Worm (Caenorhabditis elegans) whole organism, young adult: ENCODE results near the gene R04F11.5.
A peak's percentile ranks its signal among the peaks of the same experiment; 100 is the strongest.

ENCODE experiments used
- B0035.1 ChIP-seq: sonication (generic microtip); optimal IDR thresholded peaks from 2 replicates; lab custom pipeline; 2016; ENCODE audit warnings: missing genetic modification characterization, mild to moderate bottlenecking, missing compliant biosample characterization, missing genotype, missing genetic modification reagents
- C06A6.2 ChIP-seq: fragments of 200-800 bp; sonication (Bioruptor generic); conservative IDR thresholded peaks from 2 replicates; pipeline ENCODE4 v1.3.6; 2022; ENCODE audit warnings: missing genetic modification characterization, missing compliant biosample characterization
- C17E4.6 ChIP-seq: fragments of 200-800 bp; sonication (Bioruptor generic); IDR thresholded peaks from 2 replicates; pipeline ENCODE4 v1.3.6; 2022; ENCODE audit warnings: missing genetic modification reagents, missing genetic modification characterization, missing compliant biosample characterization
- D2030.7 ChIP-seq: fragments of 200-800 bp; sonication (Bioruptor generic); IDR thresholded peaks from 2 replicates; pipeline ENCODE4 v1.3.6; 2022; ENCODE audit warnings: missing genetic modification reagents, missing genetic modification characterization, missing compliant biosample characterization
- F22D6.2 ChIP-seq: sonication (generic microtip); optimal IDR thresholded peaks from 2 replicates; lab custom pipeline; 2016; ENCODE audit warnings: mild to moderate bottlenecking, missing genetic modification characterization, missing compliant biosample characterization
- F23B12.7 ChIP-seq: sonication (generic microtip); optimal IDR thresholded peaks from 2 replicates; lab custom pipeline; 2017; ENCODE audit warnings: missing genetic modification characterization, mild to moderate bottlenecking, missing compliant biosample characterization, antibody characterized with exemption, moderate library complexity; ENCODE audit not compliant: insufficient read depth
- F33H1.4 ChIP-seq: fragments of 200-800 bp; sonication (Bioruptor generic); IDR thresholded peaks from 2 replicates; pipeline ENCODE4 v1.3.6; 2022; ENCODE audit warnings: missing genetic modification reagents, missing genetic modification characterization, missing compliant biosample characterization
- F57A8.1 ChIP-seq: fragments of 200-800 bp; sonication (Bioruptor generic); optimal IDR thresholded peaks from 2 replicates; lab custom pipeline; 2018; ENCODE audit warnings: mild to moderate bottlenecking, missing genetic modification characterization, moderate library complexity, missing compliant biosample characterization
- F57C9.4 ChIP-seq: sonication (generic microtip); optimal IDR thresholded peaks from 2 replicates; lab custom pipeline; 2017; ENCODE audit warnings: mild to moderate bottlenecking, missing genetic modification characterization, missing compliant biosample characterization
- Y53F4B.3 ChIP-seq: fragments of 200-800 bp; sonication (Bioruptor generic); IDR thresholded peaks from 2 replicates; pipeline ENCODE4 v1.3.6; 2022; ENCODE audit warnings: missing genetic modification reagents, missing genetic modification characterization, missing compliant biosample characterization
- ZK185.1 ChIP-seq: sonication (generic microtip); optimal IDR thresholded peaks from 2 replicates; lab custom pipeline; 2016; ENCODE audit warnings: mild to moderate bottlenecking, missing genetic modification characterization, missing compliant biosample characterization; ENCODE audit not compliant: poor library complexity, severe bottlenecking
- aptf-3 ChIP-seq: fragments of 200-800 bp; sonication (Bioruptor generic); IDR thresholded peaks from 2 replicates; pipeline ENCODE4 v1.3.6; 2022; ENCODE audit warnings: missing genetic modification characterization, missing compliant biosample characterization
- athp-1 ChIP-seq: sonication (generic microtip); optimal IDR thresholded peaks from 2 replicates; lab custom pipeline; 2017; ENCODE audit warnings: mild to moderate bottlenecking, missing genetic modification characterization, missing compliant biosample characterization
- attf-3 ChIP-seq: fragments of 200-800 bp; sonication (Bioruptor generic); conservative IDR thresholded peaks from 2 replicates; pipeline ENCODE4 v1.3.6; 2022; ENCODE audit warnings: missing genetic modification reagents, missing genetic modification characterization, missing compliant biosample characterization
- bed-2 ChIP-seq: fragments of 200-800 bp; sonication (Bioruptor generic); IDR thresholded peaks from 2 replicates; pipeline ENCODE4 v1.3.6; 2022; ENCODE audit warnings: missing genetic modification reagents, missing genetic modification characterization, missing compliant biosample characterization
- cebp-2 ChIP-seq: fragments of 200-800 bp; sonication (Bioruptor generic); IDR thresholded peaks from 2 replicates; pipeline ENCODE4 v1.3.6; 2022; ENCODE audit warnings: missing genetic modification characterization, missing compliant biosample characterization
- ceh-100 ChIP-seq: fragments of 200-800 bp; sonication (Bioruptor generic); IDR thresholded peaks from 2 replicates; pipeline ENCODE4 v1.3.6; 2022; ENCODE audit warnings: missing genetic modification reagents, missing genetic modification characterization, missing compliant biosample characterization
- ceh-40 ChIP-seq: fragments of 200-800 bp; sonication (Bioruptor generic); IDR thresholded peaks from 2 replicates; pipeline ENCODE4 v1.3.6; 2022; ENCODE audit warnings: missing genetic modification characterization, missing compliant biosample characterization
- dpff-1 ChIP-seq: sonication (generic microtip); optimal IDR thresholded peaks from 2 replicates; lab custom pipeline; 2017; ENCODE audit warnings: mild to moderate bottlenecking, missing genetic modification characterization, missing compliant biosample characterization
- dpl-1 ChIP-seq: fragments of 150-350 bp; optimal IDR thresholded peaks from 2 replicates; lab custom pipeline; 2014; ENCODE audit warnings: missing biosample characterization, missing genetic modification reagents, missing genetic modification characterization
- efl-1 ChIP-seq: fragments of 150-350 bp; optimal IDR thresholded peaks from 2 replicates; lab custom pipeline; 2014; ENCODE audit warnings: missing biosample characterization, missing genetic modification reagents, missing genetic modification characterization
- fkh-3 ChIP-seq: sonication (generic microtip); optimal IDR thresholded peaks from 2 replicates; lab custom pipeline; 2016; ENCODE audit warnings: mild to moderate bottlenecking, missing genetic modification characterization, missing compliant biosample characterization
- gei-17 ChIP-seq: fragments of 200-800 bp; sonication (Bioruptor generic); optimal IDR thresholded peaks from 2 replicates; lab custom pipeline; 2018; ENCODE audit warnings: mild to moderate bottlenecking, missing genetic modification characterization, missing compliant biosample characterization
- hlh-12 ChIP-seq: sonication (generic microtip); optimal IDR thresholded peaks from 2 replicates; lab custom pipeline; 2016; ENCODE audit warnings: missing genetic modification characterization, missing compliant biosample characterization
- hlh-26 ChIP-seq: fragments of 200-800 bp; sonication (Bioruptor generic); conservative IDR thresholded peaks from 2 replicates; pipeline ENCODE4 v1.3.6; 2022; ENCODE audit warnings: missing genetic modification reagents, missing genetic modification characterization, missing compliant biosample characterization
- hmg-1.2 ChIP-seq: fragments of 200-800 bp; sonication (Bioruptor generic); IDR thresholded peaks from 2 replicates; pipeline ENCODE4 v1.3.6; 2022; ENCODE audit warnings: missing genetic modification reagents, missing genetic modification characterization, missing compliant biosample characterization
- hmg-20 ChIP-seq: fragments of 200-800 bp; sonication (Bioruptor generic); IDR thresholded peaks from 2 replicates; pipeline ENCODE4 v1.3.6; 2022; ENCODE audit warnings: missing genetic modification reagents, missing genetic modification characterization, missing compliant biosample characterization
- hsf-1 ChIP-seq: fragments of 200-800 bp; sonication (Bioruptor generic); IDR thresholded peaks from 2 replicates; pipeline ENCODE4 v1.3.6; 2022; ENCODE audit warnings: missing genetic modification reagents, missing genetic modification characterization, missing compliant biosample characterization
- lin-35 ChIP-seq, 3 experiments: fragments of 150-350 bp in 2 of 3; sonication (generic microtip) in 1 of 3; optimal IDR thresholded peaks; 2 replicates each; lab custom pipeline; 2014 to 2018; ENCODE audit warnings: missing biosample characterization in 3 of 3, missing genetic modification characterization in 3 of 3, missing genetic modification reagents in 3 of 3
- lin-54 ChIP-seq: fragments of 200-800 bp; sonication (Bioruptor generic); optimal IDR thresholded peaks from 2 replicates; lab custom pipeline; 2018; ENCODE audit warnings: mild to moderate bottlenecking, missing genetic modification characterization, missing compliant biosample characterization
- madf-6 ChIP-seq: fragments of 200-800 bp; sonication (Bioruptor generic); IDR thresholded peaks from 2 replicates; pipeline ENCODE4 v1.3.6; 2022; ENCODE audit warnings: missing genetic modification reagents, missing genetic modification characterization, missing compliant biosample characterization
- mcd-1 ChIP-seq: fragments of 200-800 bp; sonication (Bioruptor generic); IDR thresholded peaks from 2 replicates; pipeline ENCODE4 v1.3.6; 2022; ENCODE audit warnings: missing genetic modification reagents, missing genetic modification characterization, missing compliant biosample characterization
- mxl-1 ChIP-seq: sonication (generic microtip); optimal IDR thresholded peaks from 2 replicates; lab custom pipeline; 2016; ENCODE audit warnings: missing genetic modification characterization, missing compliant biosample characterization
- nhr-120 ChIP-seq: fragments of 200-800 bp; sonication (Bioruptor generic); IDR thresholded peaks from 2 replicates; pipeline ENCODE4 v1.3.6; 2022; ENCODE audit warnings: missing genetic modification characterization, missing compliant biosample characterization
- nhr-179 ChIP-seq: sonication (generic microtip); optimal IDR thresholded peaks from 2 replicates; lab custom pipeline; 2016; ENCODE audit warnings: mild to moderate bottlenecking, missing genetic modification characterization, missing compliant biosample characterization
- nhr-80 ChIP-seq: sonication (generic microtip); optimal IDR thresholded peaks from 2 replicates; lab custom pipeline; 2016; ENCODE audit warnings: missing genetic modification characterization, missing compliant biosample characterization
- nhr-90 ChIP-seq: sonication (generic microtip); optimal IDR thresholded peaks from 2 replicates; lab custom pipeline; 2016; ENCODE audit warnings: missing genotype, mild to moderate bottlenecking, missing genetic modification characterization, missing compliant biosample characterization
- rec-8 ChIP-seq, 2 experiments: sonication (generic microtip); optimal IDR thresholded peaks; 2 replicates each; lab custom pipeline; 2016; ENCODE audit warnings: mild to moderate bottlenecking in 2 of 2, missing genetic modification characterization in 2 of 2, missing genetic modification reagents in 2 of 2, missing genotype in 2 of 2, missing biosample characterization in 1 of 2, missing compliant biosample characterization in 1 of 2, moderate library complexity in 1 of 2
- repo-1 ChIP-seq: sonication (generic microtip); optimal IDR thresholded peaks from 2 replicates; lab custom pipeline; 2017; ENCODE audit warnings: mild to moderate bottlenecking, missing genetic modification characterization, missing compliant biosample characterization
- snpc-1.3 ChIP-seq: sonication (generic microtip); optimal IDR thresholded peaks from 2 replicates; lab custom pipeline; 2017; ENCODE audit warnings: missing genetic modification characterization, mild to moderate bottlenecking, missing compliant biosample characterization, antibody characterized with exemption, moderate library complexity, missing genotype, missing genetic modification reagents; ENCODE audit not compliant: insufficient read depth
- snpc-3.4 ChIP-seq: sonication (generic microtip); optimal IDR thresholded peaks from 2 replicates; lab custom pipeline; 2017; ENCODE audit warnings: missing genetic modification characterization, mild to moderate bottlenecking, missing compliant biosample characterization, antibody characterized with exemption, moderate library complexity, missing genotype, missing genetic modification reagents
- snpc-4 ChIP-seq, 5 experiments: fragments of 150-350 bp in 1 of 5; sonication (generic microtip) in 4 of 5; optimal IDR thresholded peaks; 2 replicates each; lab custom pipeline; 2014 to 2018; ENCODE audit warnings: missing genetic modification characterization in 5 of 5, missing biosample characterization in 3 of 5, antibody characterized with exemption in 2 of 5, mild to moderate bottlenecking in 2 of 5, missing compliant biosample characterization in 2 of 5, missing genotype in 2 of 5, moderate library complexity in 2 of 5, missing genetic modification reagents in 1 of 5
- somi-1 ChIP-seq: fragments of 200-800 bp; sonication (Bioruptor generic); optimal IDR thresholded peaks from 2 replicates; lab custom pipeline; 2018; ENCODE audit warnings: mild to moderate bottlenecking, missing genetic modification characterization, missing compliant biosample characterization
- tlf-1 ChIP-seq: fragments of 200-800 bp; sonication (Bioruptor generic); optimal IDR thresholded peaks from 2 replicates; lab custom pipeline; 2018; ENCODE audit warnings: mild to moderate bottlenecking, missing genetic modification characterization, missing compliant biosample characterization
- xnd-1 ChIP-seq: sonication (generic microtip); optimal IDR thresholded peaks from 2 replicates; lab custom pipeline; 2016; ENCODE audit warnings: missing genotype, missing genetic modification reagents, missing genetic modification characterization, missing compliant biosample characterization
- zim-3 ChIP-seq: sonication (generic microtip); optimal IDR thresholded peaks from 2 replicates; lab custom pipeline; 2017; ENCODE audit warnings: mild to moderate bottlenecking, missing genetic modification characterization, moderate library complexity, missing compliant biosample characterization
- ztf-18 ChIP-seq: sonication (generic microtip); optimal IDR thresholded peaks from 2 replicates; lab custom pipeline; 2016; ENCODE audit warnings: missing genotype, mild to moderate bottlenecking, missing genetic modification characterization, missing compliant biosample characterization
- ztf-22 ChIP-seq: fragments of 200-800 bp; sonication (Bioruptor generic); optimal IDR thresholded peaks from 2 replicates; lab custom pipeline; 2018; ENCODE audit warnings: mild to moderate bottlenecking, missing genetic modification characterization, moderate library complexity, missing compliant biosample characterization

The R04F11.5 gene

ce11 chrV:12291587-12291986 is 26.2 kb downstream of the R04F11.5 start, which contains the start of the genes srpa-68 and srh-16 (continued):
- TF ChIP-seq lin-54 (GFP tag; lab: Kevin White, UChicago) (peak; percentile 97), attf-3 (GFP tag; lab: Robert Waterston, UW) (peak; percentile 80), C17E4.6 (GFP tag; lab: Robert Waterston, UW) (peak; percentile 74; the same call in 1 of the 2 replicates), hmg-20 (GFP tag; lab: Robert Waterston, UW) (peak; percentile 87), gei-17 (GFP tag; lab: Kevin White, UChicago) (peak; percentile 35), madf-6 (peak; percentile 77), cebp-2 (GFP tag; lab: Robert Waterston, UW) (no peak), xnd-1 (tag; lab: Kevin White, UChicago) (peak; percentile 59), nhr-90 (tag; lab: Kevin White, UChicago) (peak; percentile 12), Y53F4B.3 (GFP tag; lab: Robert Waterston, UW) (0 out of 2 replicates have a peak, but pooled peaks have one; percentile 25), F33H1.4 (GFP tag; lab: Robert Waterston, UW) (peak; percentile 70), F57A8.1 (GFP tag; lab: Kevin White, UChicago) (no peak), lin-35 (GFP tag; optimal IDR thresholded peaks at IDR 0.05; lab: Kevin White, UChicago) (peak; percentile 74 to 97 (median 91)), snpc-1.3 (peak; percentile 65), athp-1 (tag; lab: Kevin White, UChicago) (no peak), snpc-3.4 (tag; lab: Kevin White, UChicago) (peak; percentile 70), efl-1 (GFP tag; lab: Kevin White, UChicago) (peak; percentile 87), nhr-120 (GFP tag; lab: Robert Waterston, UW) (no peak), fkh-3 (tag; lab: Kevin White, UChicago) (no peak), C06A6.2 (GFP tag; lab: Robert Waterston, UW) (peak; percentile 72), B0035.1 (no peak), rec-8 (tag; optimal IDR thresholded peaks at IDR 0.05; lab: Kevin White, UChicago) (peak in 1 of 2 experiments; percentile 30), D2030.7 (peak; percentile 52; the same call in 1 of the 2 replicates), zim-3 (tag; lab: Kevin White, UChicago) (no peak), hmg-1.2 (GFP tag; lab: Robert Waterston, UW) (peak; percentile 65), ZK185.1 (tag; lab: Kevin White, UChicago) (peak; percentile 66), aptf-3 (GFP tag; lab: Robert Waterston, UW) (no peak), dpff-1 (no peak), ceh-100 (GFP tag; lab: Robert Waterston, UW) (peak; percentile 66), dpl-1 (GFP tag; lab: Kevin White, UChicago) (peak; percentile 90), ceh-40 (no peak), F23B12.7 (tag; lab: Kevin White, UChicago) (peak; percentile 82), hlh-12 (tag; lab: Kevin White, UChicago) (no peak), ztf-18 (tag; lab: Kevin White, UChicago) (peak; percentile 99), hlh-26 (no peak), nhr-179 (tag; lab: Kevin White, UChicago) (no peak), hsf-1 (no peak), bed-2 (GFP tag; lab: Robert Waterston, UW) (no peak), tlf-1 (GFP tag; lab: Kevin White, UChicago) (peak; percentile 80), ztf-22 (GFP tag; lab: Kevin White, UChicago) (no peak), nhr-80 (peak; percentile 53), mxl-1 (tag; lab: Kevin White, UChicago) (no peak), somi-1 (GFP tag; lab: Kevin White, UChicago) (no peak), snpc-4 (GFP tag; optimal IDR thresholded peaks at IDR 0.05; lab: Kevin White, UChicago) (peak; percentile 60), snpc-4 (tag; optimal IDR thresholded peaks at IDR 0.05; lab: Kevin White, UChicago) (peak; percentile 48 to 75 (median 64)), mcd-1 (GFP tag; lab: Robert Waterston, UW) (peak; percentile 91), repo-1 (tag; lab: Kevin White, UChicago) (peak; percentile 70), F22D6.2 (tag; lab: Kevin White, UChicago) (peak; percentile 50), F57C9.4 (tag; lab: Kevin White, UChicago) (no peak)
